Worm (Caenorhabditis elegans) whole organism, L3 larva: ENCODE results near the gene F17E9.2.

Experiments used
- R02D3.7 ChIP-seq: fragments of 150-350 bp; optimal IDR thresholded peaks from 2 replicates; lab custom pipeline; 2014; ENCODE audit warnings: missing biosample characterization, missing genetic modification characterization
- ZK546.5 ChIP-seq: sonication (generic microtip); optimal IDR thresholded peaks from 2 replicates; lab custom pipeline; 2017; ENCODE audit warnings: missing biosample characterization, missing genetic modification characterization
- ama-1 ChIP-seq: fragments of 150-350 bp; optimal IDR thresholded peaks from 2 replicates; lab custom pipeline; 2018
- ceh-28 ChIP-seq: fragments of 150-350 bp; optimal IDR thresholded peaks from 2 replicates; lab custom pipeline; 2014; ENCODE audit warnings: missing biosample characterization, missing genetic modification reagents, missing genetic modification characterization
- ceh-82 ChIP-seq: fragments of 150-350 bp; optimal IDR thresholded peaks from 2 replicates; lab custom pipeline; 2014; ENCODE audit warnings: missing biosample characterization, missing genetic modification characterization
- ceh-9 ChIP-seq: sonication (generic microtip); optimal IDR thresholded peaks from 2 replicates; lab custom pipeline; 2018; ENCODE audit warnings: missing biosample characterization, missing genetic modification characterization
- daf-12 ChIP-seq: fragments of 150-350 bp; optimal IDR thresholded peaks from 2 replicates; lab custom pipeline; 2014; ENCODE audit warnings: missing biosample characterization, missing genetic modification reagents, missing genetic modification characterization
- egl-27 ChIP-seq: sonication (generic microtip); optimal IDR thresholded peaks from 4 replicates; lab custom pipeline; 2017; ENCODE audit warnings: missing biosample characterization, missing genetic modification reagents, missing genetic modification characterization
- egl-5 ChIP-seq: fragments of 150-350 bp; optimal IDR thresholded peaks from 2 replicates; lab custom pipeline; 2017; ENCODE audit warnings: missing biosample characterization, missing genetic modification reagents, missing genetic modification characterization, inconsistent platforms
- elt-1 ChIP-seq: fragments of 150-350 bp; optimal IDR thresholded peaks from 2 replicates; lab custom pipeline; 2014; ENCODE audit warnings: missing biosample characterization, missing genetic modification characterization
- elt-2 ChIP-seq: sonication (generic microtip); optimal IDR thresholded peaks from 2 replicates; lab custom pipeline; 2016; ENCODE audit warnings: missing genetic modification reagents, mild to moderate bottlenecking, missing genetic modification characterization, missing compliant biosample characterization
- elt-3 ChIP-seq, 3 experiments: fragments of 150-350 bp in 1 of 3; sonication (generic microtip) in 2 of 3; optimal IDR thresholded peaks; 2 replicates in 2 of 3; 4 replicates in 1 of 3; lab custom pipeline; 2014 to 2017; ENCODE audit warnings: missing biosample characterization in 3 of 3, missing genetic modification characterization in 3 of 3
- eor-1 ChIP-seq, 2 experiments: fragments of 150-350 bp; optimal IDR thresholded peaks; 2 replicates each; lab custom pipeline; 2014 to 2018; ENCODE audit warnings: missing biosample characterization in 2 of 2, missing genetic modification characterization in 2 of 2
- fkh-10 ChIP-seq: sonication (generic microtip); optimal IDR thresholded peaks from 2 replicates; lab custom pipeline; 2017; ENCODE audit warnings: missing biosample characterization, missing genetic modification reagents, missing genetic modification characterization
- fkh-2 ChIP-seq: fragments of 150-350 bp; optimal IDR thresholded peaks from 2 replicates; lab custom pipeline; 2014; ENCODE audit warnings: missing biosample characterization, missing genetic modification reagents, missing genetic modification characterization
- fos-1 ChIP-seq: fragments of 150-350 bp; optimal IDR thresholded peaks from 2 replicates; lab custom pipeline; 2014; ENCODE audit warnings: missing biosample characterization, missing genetic modification characterization
- hmg-11 ChIP-seq: sonication (generic microtip); optimal IDR thresholded peaks from 2 replicates; lab custom pipeline; 2016; ENCODE audit warnings: missing genetic modification characterization, missing compliant biosample characterization
- jun-1 ChIP-seq: fragments of 150-350 bp; optimal IDR thresholded peaks from 2 replicates; lab custom pipeline; 2014; ENCODE audit warnings: missing biosample characterization, missing genetic modification reagents, missing genetic modification characterization
- lin-15B ChIP-seq: fragments of 150-350 bp; optimal IDR thresholded peaks from 2 replicates; lab custom pipeline; 2014; ENCODE audit warnings: missing biosample characterization, missing genetic modification characterization
- lin-39 ChIP-seq: fragments of 150-350 bp; optimal IDR thresholded peaks from 2 replicates; lab custom pipeline; 2018; ENCODE audit warnings: missing biosample characterization, missing genetic modification reagents, missing genetic modification characterization
- lsy-12 ChIP-seq: sonication (generic microtip); optimal IDR thresholded peaks from 2 replicates; lab custom pipeline; 2016; ENCODE audit warnings: mild to moderate bottlenecking, missing genetic modification characterization, missing compliant biosample characterization
- mdl-1 ChIP-seq: fragments of 150-350 bp; optimal IDR thresholded peaks from 2 replicates; lab custom pipeline; 2014; ENCODE audit warnings: missing biosample characterization, missing genetic modification characterization
- mml-1 ChIP-seq: fragments of 150-350 bp; sonication (generic microtip); optimal IDR thresholded peaks from 3 replicates; lab custom pipeline; 2014; ENCODE audit warnings: missing biosample characterization, missing genetic modification characterization
- nfya-1 ChIP-seq: sonication (generic microtip); optimal IDR thresholded peaks from 2 replicates; lab custom pipeline; 2017; ENCODE audit warnings: missing genetic modification characterization, mild to moderate bottlenecking, missing compliant biosample characterization, antibody characterized with exemption, moderate library complexity; ENCODE audit not compliant: insufficient read depth
- nhr-11 ChIP-seq: fragments of 150-350 bp; optimal IDR thresholded peaks from 2 replicates; lab custom pipeline; 2014; ENCODE audit warnings: missing biosample characterization, missing genetic modification characterization
- nhr-12 ChIP-seq: fragments of 150-350 bp; optimal IDR thresholded peaks from 2 replicates; lab custom pipeline; 2014; ENCODE audit warnings: missing biosample characterization, missing genetic modification characterization
- nhr-23 ChIP-seq: fragments of 150-350 bp; optimal IDR thresholded peaks from 2 replicates; lab custom pipeline; 2014; ENCODE audit warnings: missing biosample characterization, missing genetic modification reagents, missing genetic modification characterization
- nhr-237 ChIP-seq: fragments of 150-350 bp; optimal IDR thresholded peaks from 2 replicates; lab custom pipeline; 2014; ENCODE audit warnings: missing biosample characterization, missing genetic modification characterization
- nhr-25 ChIP-seq: sonication (generic microtip); optimal IDR thresholded peaks from 2 replicates; lab custom pipeline; 2017; ENCODE audit warnings: missing biosample characterization, missing genetic modification characterization
- nhr-28 ChIP-seq: fragments of 150-350 bp; optimal IDR thresholded peaks from 2 replicates; lab custom pipeline; 2014; ENCODE audit warnings: missing biosample characterization, missing genetic modification characterization
- nhr-43 ChIP-seq: sonication (generic microtip); optimal IDR thresholded peaks from 2 replicates; lab custom pipeline; 2016; ENCODE audit warnings: mild to moderate bottlenecking, missing genetic modification characterization, missing compliant biosample characterization; ENCODE audit not compliant: poor library complexity, severe bottlenecking
- nhr-67 ChIP-seq: fragments of 150-350 bp; optimal IDR thresholded peaks from 2 replicates; lab custom pipeline; 2014; ENCODE audit warnings: missing biosample characterization, missing genetic modification characterization
- nhr-76 ChIP-seq: fragments of 150-350 bp; sonication (generic microtip); optimal IDR thresholded peaks from 5 replicates; lab custom pipeline; 2014; ENCODE audit warnings: missing biosample characterization, missing genetic modification characterization
- pha-4 ChIP-seq: fragments of 150-350 bp; optimal IDR thresholded peaks from 2 replicates; lab custom pipeline; 2014; ENCODE audit warnings: missing biosample characterization, missing genetic modification reagents, missing genetic modification characterization
- pqm-1 ChIP-seq: fragments of 150-350 bp; optimal IDR thresholded peaks from 2 replicates; lab custom pipeline; 2017; ENCODE audit warnings: missing biosample characterization, missing genetic modification characterization, inconsistent platforms
- sea-2 ChIP-seq: fragments of 150-350 bp; sonication (generic microtip); optimal IDR thresholded peaks from 4 replicates; lab custom pipeline; 2014; ENCODE audit warnings: missing biosample characterization, missing genetic modification reagents, missing genetic modification characterization
- skn-1 ChIP-seq: fragments of 150-350 bp; optimal IDR thresholded peaks from 2 replicates; lab custom pipeline; 2014; ENCODE audit warnings: missing biosample characterization, missing genetic modification characterization
- tbx-2 ChIP-seq: sonication (generic microtip); optimal IDR thresholded peaks from 2 replicates; lab custom pipeline; 2016; ENCODE audit warnings: mild to moderate bottlenecking, missing genetic modification characterization, missing compliant biosample characterization
- unc-62 ChIP-seq: fragments of 150-350 bp; sonication (generic microtip); optimal IDR thresholded peaks from 4 replicates; lab custom pipeline; 2014; ENCODE audit warnings: missing biosample characterization, missing genetic modification reagents, missing genetic modification characterization
- zag-1 ChIP-seq: fragments of 150-350 bp; optimal IDR thresholded peaks from 2 replicates; lab custom pipeline; 2014; ENCODE audit warnings: missing biosample characterization, missing genetic modification characterization
- ztf-11 ChIP-seq: fragments of 150-350 bp; optimal IDR thresholded peaks from 2 replicates; lab custom pipeline; 2014; ENCODE audit warnings: missing biosample characterization, missing genetic modification characterization
- ztf-4 ChIP-seq: fragments of 150-350 bp; optimal IDR thresholded peaks from 2 replicates; lab custom pipeline; 2014; ENCODE audit warnings: missing biosample characterization, missing genetic modification characterization

Gene F17E9.2

DNA sequence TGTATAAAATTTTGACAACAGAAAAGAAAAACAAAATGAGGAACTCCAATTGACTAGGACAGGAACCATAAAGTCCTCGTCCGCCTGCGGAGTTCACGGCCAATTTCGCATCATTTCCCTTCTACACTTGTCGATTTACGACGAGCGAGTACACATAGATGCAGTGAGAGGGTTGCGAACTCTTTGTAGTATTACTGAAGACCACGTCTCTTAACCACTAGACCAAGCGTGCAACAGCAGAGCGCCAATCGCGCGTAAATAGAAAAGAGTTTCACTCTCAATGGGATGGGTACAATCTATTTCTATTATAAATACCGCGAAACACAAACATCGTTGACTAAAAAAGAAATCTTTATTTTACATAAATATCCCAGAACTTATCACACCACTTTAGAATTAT is 19.7 kb downstream of the F17E9.2 start (continued):
- TF ChIP-seq R02D3.7 (tag; lab: Kevin White, UChicago), result peak; percentile 79

DNA sequence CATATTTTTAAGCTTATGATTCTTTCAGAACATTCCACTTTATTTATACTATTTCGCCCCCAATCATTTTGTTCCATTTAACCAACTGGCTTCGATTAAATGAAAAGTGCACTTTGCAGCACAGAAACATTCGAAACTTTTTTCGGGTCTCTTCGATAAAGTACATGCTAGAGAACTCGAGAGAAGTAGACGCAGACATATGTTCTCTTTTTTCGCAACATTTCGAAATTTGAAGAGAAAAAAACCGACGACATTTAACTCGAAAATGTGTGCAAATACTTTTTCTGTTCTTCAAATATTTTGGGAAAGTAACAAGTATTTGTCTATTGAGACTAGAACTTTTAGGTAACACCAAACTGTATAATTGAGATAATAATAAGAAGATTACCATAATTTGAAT is 21.2 kb downstream of the F17E9.2 start:
- peak; percentile 55 for TF ChIP-seq pha-4 (tag; lab: Kevin White, UChicago)
- TF ChIP-seq nfya-1, result peak; percentile 44
- TF ChIP-seq pqm-1 (tag; lab: Kevin White, UChicago), result no peak

DNA sequence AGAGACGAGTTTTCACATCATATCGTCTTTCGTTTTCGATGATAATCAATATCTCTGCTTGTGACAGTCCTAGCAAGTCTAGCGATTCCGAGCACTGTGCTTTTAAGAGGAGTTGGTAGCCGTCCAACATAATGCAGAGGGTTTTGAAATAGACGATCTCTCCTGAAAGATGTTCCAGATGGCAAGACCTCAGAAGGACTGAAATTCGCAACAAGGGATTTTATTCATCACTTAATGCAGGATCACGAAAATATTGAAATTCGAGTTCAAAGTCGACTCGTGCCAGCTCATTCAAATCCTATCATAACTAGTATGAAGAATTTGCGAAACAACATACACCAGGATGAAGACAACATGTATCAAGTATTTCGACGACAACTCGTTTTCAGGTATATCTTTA is 21.8 kb downstream of the F17E9.2 start, which contains the start of gene D2096.7:
Gene D2096.7 (minus strand): TSS at position 130 of the 400 bp plus-strand sequence.
- TF ChIP-seq unc-62 (no peak), nhr-237 (tag; lab: Kevin White, UChicago) (no peak), elt-2 (peak; percentile 2), ztf-4 (tag; lab: Kevin White, UChicago) (peak; percentile 47), lsy-12 (peak; percentile 6), R02D3.7 (tag; lab: Kevin White, UChicago) (no peak), ceh-9 (tag; lab: Kevin White, UChicago) (no peak), fkh-2 (tag; lab: Kevin White, UChicago) (no peak), pha-4 (tag; lab: Kevin White, UChicago) (no peak), nhr-23 (tag; lab: Kevin White, UChicago) (no peak), ama-1 (lab: Kevin White, UChicago) (peak; percentile 77), fkh-10 (no peak), nhr-28 (tag; lab: Kevin White, UChicago) (no peak), mml-1 (tag; lab: Kevin White, UChicago) (no peak), nhr-25 (tag; lab: Kevin White, UChicago) (no peak), pqm-1 (tag; lab: Kevin White, UChicago) (no peak), nhr-43 (tag; lab: Kevin White, UChicago) (peak; percentile 31), fos-1 (no peak), nhr-11 (no peak), zag-1 (tag; lab: Kevin White, UChicago) (no peak)

DNA sequence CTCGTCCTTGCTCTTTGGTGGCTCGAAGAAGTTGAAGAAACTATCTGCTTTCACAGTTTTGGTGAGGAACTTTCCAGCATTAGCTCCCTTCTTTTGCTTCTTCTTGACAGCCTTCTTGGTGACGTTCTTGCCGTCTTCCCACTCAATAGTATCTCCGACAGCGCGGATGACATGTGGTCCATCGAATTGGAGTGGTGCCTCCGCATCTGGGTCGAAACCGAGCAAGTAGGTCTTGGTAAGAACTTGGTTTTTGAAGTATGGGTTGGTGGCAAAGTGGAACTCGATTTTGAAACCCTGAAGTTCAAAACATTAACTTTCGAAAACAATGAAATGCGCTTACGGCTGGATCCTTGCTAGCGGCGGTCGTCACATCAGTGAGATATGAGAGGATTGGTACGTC is 22.6 kb downstream of the F17E9.2 start:
- no peak for TF ChIP-seq ceh-82 (tag; lab: Kevin White, UChicago)
- no peak for TF ChIP-seq ztf-4 (tag; lab: Kevin White, UChicago)
- TF ChIP-seq tbx-2 (tag; lab: Kevin White, UChicago), result no peak
- TF ChIP-seq fkh-10, result no peak
- no peak for TF ChIP-seq mdl-1
- TF ChIP-seq elt-2, result no peak
- TF ChIP-seq nhr-23 (tag; lab: Kevin White, UChicago), result no peak

DNA sequence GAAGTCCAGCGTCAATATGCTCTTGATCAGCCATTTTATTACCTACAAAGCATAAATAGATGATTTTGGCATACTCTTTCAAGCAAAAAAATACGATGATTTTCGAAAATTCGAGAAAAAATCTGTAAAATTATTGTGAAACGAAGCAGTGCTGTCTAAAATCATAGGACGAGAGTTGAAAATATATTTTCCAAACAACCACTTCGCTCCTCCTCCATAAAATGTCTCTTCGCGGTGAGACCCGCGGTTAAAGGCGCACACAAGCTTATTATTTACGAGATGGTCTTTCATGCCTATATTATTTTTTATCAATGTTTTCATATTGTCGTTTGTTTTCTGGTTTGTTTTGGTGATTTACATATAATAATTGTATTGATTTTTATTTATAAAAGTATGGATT is 23.6 kb downstream of the F17E9.2 start, which contains the start of gene nap-1:
Gene nap-1 (minus strand): TSS at position 42 of the 400 bp plus-strand sequence.
- TF ChIP-seq nhr-25 (tag; lab: Kevin White, UChicago), result peak; percentile 47
- peak; percentile 97 for TF ChIP-seq R02D3.7 (tag; lab: Kevin White, UChicago)
- TF ChIP-seq elt-2, result peak; percentile 58
- no peak for TF ChIP-seq mdl-1
- TF ChIP-seq pha-4 (tag; lab: Kevin White, UChicago), result peak; percentile 95
- TF ChIP-seq lin-39 (tag; lab: Kevin White, UChicago), result peak; percentile 84
- no peak for TF ChIP-seq ceh-9 (tag; lab: Kevin White, UChicago)
- TF ChIP-seq jun-1 (tag; lab: Kevin White, UChicago), result no peak
- peak; percentile 39 for TF ChIP-seq ceh-28 (tag; lab: Kevin White, UChicago)
- no peak for TF ChIP-seq zag-1 (tag; lab: Kevin White, UChicago)
- peak; percentile 43 for TF ChIP-seq pqm-1 (tag; lab: Kevin White, UChicago)
- TF ChIP-seq daf-12 (tag; lab: Kevin White, UChicago), result no peak
- no peak for TF ChIP-seq tbx-2 (tag; lab: Kevin White, UChicago)
- TF ChIP-seq elt-1 (tag; lab: Kevin White, UChicago), result no peak
- no peak for TF ChIP-seq nhr-67
- TF ChIP-seq lin-15B (tag; lab: Kevin White, UChicago), result peak; percentile 82
- peak; percentile 68 for TF ChIP-seq hmg-11 (tag; lab: Kevin White, UChicago)
- TF ChIP-seq elt-3 (tag; optimal IDR thresholded peaks at IDR 0.05; lab: Kevin White, UChicago), result no peak
- no peak for TF ChIP-seq nhr-43 (tag; lab: Kevin White, UChicago)
- TF ChIP-seq nhr-12 (tag; lab: Kevin White, UChicago), result no peak
- TF ChIP-seq unc-62, result peak; percentile 26
- TF ChIP-seq skn-1 (tag; lab: Kevin White, UChicago), result peak; percentile 33
- no peak for TF ChIP-seq ztf-11 (tag; lab: Kevin White, UChicago)
- TF ChIP-seq nhr-76, result no peak
- no peak for TF ChIP-seq sea-2 (GFP tag; lab: Kevin White, UChicago)
- no peak for TF ChIP-seq ZK546.5
- peak; percentile 85 for TF ChIP-seq egl-5 (tag; lab: Kevin White, UChicago)
- no peak for TF ChIP-seq fkh-2 (tag; lab: Kevin White, UChicago)
- TF ChIP-seq fos-1, result no peak
- peak; percentile 75 for TF ChIP-seq nhr-23 (tag; lab: Kevin White, UChicago)
- peak; percentile 24 for TF ChIP-seq fkh-10
- TF ChIP-seq eor-1 (tag; optimal IDR thresholded peaks at IDR 0.05; lab: Kevin White, UChicago), result no peak
- TF ChIP-seq nhr-11, result no peak
- TF ChIP-seq ama-1 (lab: Kevin White, UChicago), result peak; percentile 14
- no peak for TF ChIP-seq egl-27 (tag; lab: Kevin White, UChicago)
- no peak for TF ChIP-seq nhr-237 (tag; lab: Kevin White, UChicago)
- no peak for TF ChIP-seq lsy-12
- TF ChIP-seq ceh-82 (tag; lab: Kevin White, UChicago), result no peak
